Worm (Caenorhabditis elegans): ENCODE results near the gene snb-7.

Gene snb-7

ce11 chrIV:12560568-12560967 is at the start of gene snb-7:
TSS of gene snb-7 (plus strand) at chrIV:12560868.
- TF ChIP-seq ceh-13 (GFP tag; optimal IDR thresholded peaks at IDR 0.05) (no peak), scrt-1 (GFP tag; IDR thresholded peaks at IDR 0.05) (no peak), sea-1 (GFP tag; conservative IDR thresholded peaks at IDR 0.05) (no peak), pes-1 (GFP tag; IDR thresholded peaks at IDR 0.05) (no peak), hmbx-1 (tag; optimal IDR thresholded peaks at IDR 0.05) (no peak), ceh-36 (tag; optimal IDR thresholded peaks at IDR 0.05) (no peak), ets-7 (tag; optimal IDR thresholded peaks at IDR 0.05) (no peak)

ce11 chrIV:12520150-12520549 is 40.5 kb upstream of the snb-7 start, which contains the start of gene tsp-4:
TSS of gene tsp-4 (minus strand) at chrIV:12520250.
- TF ChIP-seq ets-7 (tag; optimal IDR thresholded peaks at IDR 0.05), result no peak
- TF ChIP-seq sea-1 (GFP tag; conservative IDR thresholded peaks at IDR 0.05), result no peak
- no peak for TF ChIP-seq aly-1 (tag; optimal IDR thresholded peaks at IDR 0.05)
- no peak for TF ChIP-seq ama-1 (optimal IDR thresholded peaks at IDR 0.05)

ce11 chrIV:12522521-12522920 is 38.1 kb upstream of the snb-7 start, which contains the start of gene sru-13:
TSS of gene sru-13 (minus strand) at chrIV:12522621.
- no peak for TF ChIP-seq tbx-11 (GFP tag; IDR thresholded peaks at IDR 0.05)
- no peak for TF ChIP-seq ceh-13 (GFP tag; optimal IDR thresholded peaks at IDR 0.05)
- no peak for TF ChIP-seq tbx-37 (GFP tag; conservative IDR thresholded peaks at IDR 0.05)
- TF ChIP-seq B0310.2 (tag; optimal IDR thresholded peaks at IDR 0.05), result no peak
- no peak for TF ChIP-seq hmbx-1 (tag; optimal IDR thresholded peaks at IDR 0.05)
- no peak for TF ChIP-seq ceh-36 (tag; optimal IDR thresholded peaks at IDR 0.05)
- no peak for TF ChIP-seq F13C5.2 (tag; optimal IDR thresholded peaks at IDR 0.05)
- no peak for TF ChIP-seq ama-1 (optimal IDR thresholded peaks at IDR 0.05)
- no peak for TF ChIP-seq sea-1 (GFP tag; conservative IDR thresholded peaks at IDR 0.05)
- no peak for TF ChIP-seq hnd-1 (tag; optimal IDR thresholded peaks at IDR 0.05)
- no peak for TF ChIP-seq scrt-1 (GFP tag; IDR thresholded peaks at IDR 0.05)
- TF ChIP-seq hmg-4 (GFP tag; optimal IDR thresholded peaks at IDR 0.05), result no peak
- no peak for TF ChIP-seq tra-4 (tag; optimal IDR thresholded peaks at IDR 0.05)
- TF ChIP-seq aly-1 (tag; optimal IDR thresholded peaks at IDR 0.05), result no peak
- TF ChIP-seq flt-1 (GFP tag; IDR thresholded peaks at IDR 0.05), result no peak
- no peak for TF ChIP-seq ets-7 (tag; optimal IDR thresholded peaks at IDR 0.05)
- TF ChIP-seq pes-1 (GFP tag; IDR thresholded peaks at IDR 0.05), result no peak

- no peak for TF ChIP-seq ceh-36 (tag; optimal IDR thresholded peaks at IDR 0.05)
- TF ChIP-seq flt-1 (GFP tag; IDR thresholded peaks at IDR 0.05), result no peak
- no peak for TF ChIP-seq B0310.2 (tag; optimal IDR thresholded peaks at IDR 0.05)
- TF ChIP-seq ceh-13 (GFP tag; optimal IDR thresholded peaks at IDR 0.05), result no peak
- TF ChIP-seq scrt-1 (GFP tag; IDR thresholded peaks at IDR 0.05), result no peak
- no peak for TF ChIP-seq ama-1 (optimal IDR thresholded peaks at IDR 0.05)
- no peak for TF ChIP-seq aly-1 (tag; optimal IDR thresholded peaks at IDR 0.05)
These were observed 35.3 kb upstream of the snb-7 start, which contains the start of gene eak-4 for ce11 chrIV:12525409-12525808. TSS of gene eak-4 (minus strand) at chrIV:12525509.

- TF ChIP-seq aly-1 (tag; optimal IDR thresholded peaks at IDR 0.05) (no peak), flt-1 (GFP tag; IDR thresholded peaks at IDR 0.05) (no peak)
These were observed 33.5 kb upstream of the snb-7 start, which contains the start of gene F53B2.8 for ce11 chrIV:12527217-12527616. TSS of gene F53B2.8 (minus strand) at chrIV:12527396.

ce11 chrIV:12531047-12531446 is 29.6 kb upstream of the snb-7 start, which contains the start of gene F53B2.5:
TSS of gene F53B2.5 (minus strand) at chrIV:12531147.
- TF ChIP-seq scrt-1 (GFP tag; IDR thresholded peaks at IDR 0.05), result no peak

ce11 chrIV:12531464-12531863 is 29.2 kb upstream of the snb-7 start:
- no peak for TF ChIP-seq flt-1 (GFP tag; IDR thresholded peaks at IDR 0.05)
- no peak for TF ChIP-seq aly-1 (tag; optimal IDR thresholded peaks at IDR 0.05)
- TF ChIP-seq ceh-13 (GFP tag; optimal IDR thresholded peaks at IDR 0.05), result no peak
- TF ChIP-seq ceh-36 (tag; optimal IDR thresholded peaks at IDR 0.05), result no peak
- TF ChIP-seq scrt-1 (GFP tag; IDR thresholded peaks at IDR 0.05), result no peak
- no peak for TF ChIP-seq sea-1 (GFP tag; conservative IDR thresholded peaks at IDR 0.05)

ce11 chrIV:12536358-12536757 is 24.3 kb upstream of the snb-7 start:
- TF ChIP-seq ceh-36 (tag; optimal IDR thresholded peaks at IDR 0.05), result no peak
- TF ChIP-seq sea-1 (GFP tag; conservative IDR thresholded peaks at IDR 0.05), result no peak
- TF ChIP-seq ets-7 (tag; optimal IDR thresholded peaks at IDR 0.05), result no peak
- TF ChIP-seq ama-1 (optimal IDR thresholded peaks at IDR 0.05), result no peak
- no peak for TF ChIP-seq scrt-1 (GFP tag; IDR thresholded peaks at IDR 0.05)
- TF ChIP-seq hnd-1 (tag; optimal IDR thresholded peaks at IDR 0.05), result no peak
- TF ChIP-seq tra-4 (tag; optimal IDR thresholded peaks at IDR 0.05), result no peak
- TF ChIP-seq hmg-4 (GFP tag; optimal IDR thresholded peaks at IDR 0.05), result no peak
- TF ChIP-seq tbx-37 (GFP tag; conservative IDR thresholded peaks at IDR 0.05), result no peak
- TF ChIP-seq hmbx-1 (tag; optimal IDR thresholded peaks at IDR 0.05), result no peak
- no peak for TF ChIP-seq F13C5.2 (tag; optimal IDR thresholded peaks at IDR 0.05)
- no peak for TF ChIP-seq ceh-13 (GFP tag; optimal IDR thresholded peaks at IDR 0.05)
- TF ChIP-seq B0310.2 (tag; optimal IDR thresholded peaks at IDR 0.05), result no peak
- TF ChIP-seq pes-1 (GFP tag; IDR thresholded peaks at IDR 0.05), result no peak
- TF ChIP-seq tbx-11 (GFP tag; IDR thresholded peaks at IDR 0.05), result no peak
- TF ChIP-seq flt-1 (GFP tag; IDR thresholded peaks at IDR 0.05), result no peak
- TF ChIP-seq aly-1 (tag; optimal IDR thresholded peaks at IDR 0.05), result no peak

- TF ChIP-seq flt-1 (GFP tag; IDR thresholded peaks at IDR 0.05) (no peak), tbx-37 (GFP tag; conservative IDR thresholded peaks at IDR 0.05) (no peak), scrt-1 (GFP tag; IDR thresholded peaks at IDR 0.05) (no peak), pes-1 (GFP tag; IDR thresholded peaks at IDR 0.05) (no peak), hmg-4 (GFP tag; optimal IDR thresholded peaks at IDR 0.05) (no peak), F13C5.2 (tag; optimal IDR thresholded peaks at IDR 0.05) (no peak), tra-4 (tag; optimal IDR thresholded peaks at IDR 0.05) (no peak), aly-1 (tag; optimal IDR thresholded peaks at IDR 0.05) (no peak), hnd-1 (tag; optimal IDR thresholded peaks at IDR 0.05) (no peak), ceh-36 (tag; optimal IDR thresholded peaks at IDR 0.05) (no peak), ama-1 (optimal IDR thresholded peaks at IDR 0.05) (no peak)
These were observed 23.0 kb upstream of the snb-7 start for ce11 chrIV:12537694-12538093.

Data from whole organism, early embryonic.